Worm (Caenorhabditis elegans): ENCODE data around the gene ZK829.9.

ce11 chrIV:11956387-11956786, 13.9 kb upstream of the ZK829.9 start:
- TF ChIP-seq W03F9.2 (tag; optimal IDR thresholded peaks at IDR 0.05) (no peak), him-1 (tag; optimal IDR thresholded peaks at IDR 0.05) (no peak)

Data from whole organism, L4/young adult.